Fruit fly (Drosophila melanogaster): ENCODE results near the gene CG42445.
A peak's percentile ranks its signal among the peaks of the same experiment; 100 is the strongest.

Gene CG42445

DNA sequence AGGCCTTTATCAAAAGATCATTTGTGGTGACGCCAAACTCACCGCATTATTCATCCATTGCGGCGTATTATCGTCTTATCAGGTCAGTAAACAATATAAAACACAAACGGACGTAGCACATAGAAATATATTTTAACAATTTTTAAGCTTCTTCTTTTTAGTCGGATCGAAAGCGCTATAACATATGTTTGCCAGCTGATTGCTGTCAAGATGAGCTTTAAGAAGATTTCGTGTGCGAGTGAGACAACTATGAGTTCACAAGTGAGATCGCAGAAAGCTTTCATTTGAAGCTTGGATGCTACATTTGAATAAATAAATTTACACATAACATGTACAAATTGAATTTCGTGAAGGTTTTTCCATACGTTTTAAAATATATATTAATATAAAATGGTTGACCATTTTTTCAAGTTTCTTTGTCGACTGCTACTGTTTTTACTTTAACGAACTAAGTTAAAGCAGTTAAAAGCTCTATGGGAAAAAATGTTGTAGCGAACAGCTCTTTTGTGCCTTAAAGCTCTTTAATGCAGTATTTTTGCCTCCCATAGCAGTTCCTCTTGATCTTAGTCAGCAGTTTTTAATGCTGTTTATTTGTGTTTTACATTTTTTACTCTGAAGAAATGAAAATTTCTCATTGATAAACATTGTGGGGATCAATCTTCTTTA, at the start of gene CG42445:
Gene CG42445 (minus strand): TSS at position 186 of the 666 bp plus-strand sequence.
- TF ChIP-seq fd59A (GFP tag; optimal IDR thresholded peaks at IDR 0.05) = no peak
- TF ChIP-seq svp (GFP tag) = peak; percentile 48
- peak; percentile 80 for TF ChIP-seq achi (GFP tag; optimal IDR thresholded peaks at IDR 0.05)
- no peak for TF ChIP-seq Ets96B (tag; optimal IDR thresholded peaks at IDR 0.05)
- TF ChIP-seq fd85E (GFP tag; optimal IDR thresholded peaks at IDR 0.05) = no peak
- no peak for TF ChIP-seq dac (GFP tag; optimal IDR thresholded peaks at IDR 0.05)
- TF ChIP-seq Hr38 (GFP tag; optimal IDR thresholded peaks at IDR 0.05) = no peak
- no peak for TF ChIP-seq CG8319 (GFP tag; optimal IDR thresholded peaks at IDR 0.05)
- peak; percentile 42 for TF ChIP-seq fkh (GFP tag; optimal IDR thresholded peaks at IDR 0.05)
- TF ChIP-seq CG34406 (GFP tag; optimal IDR thresholded peaks at IDR 0.05) = no peak
- no peak for TF ChIP-seq CG10669 (GFP tag; optimal IDR thresholded peaks at IDR 0.05)
- no peak for TF ChIP-seq Met (GFP tag; optimal IDR thresholded peaks at IDR 0.05)
- no peak for TF ChIP-seq CG4318 (GFP tag; optimal IDR thresholded peaks at IDR 0.05)
- no peak for TF ChIP-seq Hr4 (GFP tag; optimal IDR thresholded peaks at IDR 0.05)
- TF ChIP-seq CG7368 (GFP tag; optimal IDR thresholded peaks at IDR 0.05) = no peak
- TF ChIP-seq net (GFP tag; optimal IDR thresholded peaks at IDR 0.05) = no peak
- no peak for TF ChIP-seq salr (GFP tag; optimal IDR thresholded peaks at IDR 0.05)
- TF ChIP-seq ss (GFP tag; optimal IDR thresholded peaks at IDR 0.05) = no peak
- TF ChIP-seq dsx (GFP tag; optimal IDR thresholded peaks at IDR 0.05; ENCODE audit: poor library complexity, severe bottlenecking) = no peak
- TF ChIP-seq Sox15 (GFP tag; optimal IDR thresholded peaks at IDR 0.05) = no peak
- TF ChIP-seq CG9139 (GFP tag; optimal IDR thresholded peaks at IDR 0.05) = no peak
- no peak for TF ChIP-seq CG16779 (tag; optimal IDR thresholded peaks at IDR 0.05)

DNA sequence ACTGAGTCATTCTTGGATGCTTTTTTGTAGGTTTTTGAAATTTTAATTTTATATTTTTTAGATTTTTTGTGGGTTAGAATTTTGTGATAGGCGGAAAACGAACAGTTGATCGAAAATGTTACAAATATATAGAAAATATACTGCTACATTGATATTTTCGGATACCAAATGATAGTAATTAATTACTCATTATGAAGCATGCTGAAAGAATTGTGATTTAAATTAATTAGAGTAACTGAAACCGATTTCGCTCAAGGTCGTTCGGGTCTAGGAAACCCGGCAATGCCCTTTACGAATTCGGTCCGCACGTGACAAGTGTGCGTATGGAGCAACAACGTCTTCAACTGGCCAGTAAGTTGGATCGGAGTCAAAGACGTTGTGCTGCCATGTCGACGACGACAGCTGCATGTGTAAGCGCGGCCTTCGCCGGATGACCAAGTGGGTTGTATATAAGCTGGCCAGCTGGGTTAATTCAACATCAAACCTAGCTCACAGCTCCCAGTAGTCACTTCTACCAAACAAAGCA, 43.7 kb upstream of the CG42445 start, which contains the start of the genes CG7366 and CG13679:
Gene CG7366 (minus strand): TSS at position 101 of the 526 bp plus-strand sequence.
Gene CG13679 (plus strand): TSS at position 476 of the 526 bp plus-strand sequence.
- no peak for TF ChIP-seq acj6 (GFP tag; optimal IDR thresholded peaks at IDR 0.05)
- TF ChIP-seq Eip78C (GFP tag) = no peak
- no peak for TF ChIP-seq lz (GFP tag; optimal IDR thresholded peaks at IDR 0.05)
- no peak for TF ChIP-seq net (GFP tag; optimal IDR thresholded peaks at IDR 0.05)
- TF ChIP-seq Hr39 (GFP tag; optimal IDR thresholded peaks at IDR 0.05) = no peak
- no peak for TF ChIP-seq CG15336 (GFP tag; IDR thresholded peaks at IDR 0.05)
- no peak for TF ChIP-seq CG10631 (GFP tag; optimal IDR thresholded peaks at IDR 0.05)
- TF ChIP-seq Lpt (GFP tag; optimal IDR thresholded peaks at IDR 0.05) = no peak
- no peak for TF ChIP-seq CG6854 (GFP tag; optimal IDR thresholded peaks at IDR 0.05)
- TF ChIP-seq CG34406 (GFP tag; optimal IDR thresholded peaks at IDR 0.05) = no peak
- no peak for TF ChIP-seq achi (GFP tag; optimal IDR thresholded peaks at IDR 0.05)

- peak; percentile 76 for TF ChIP-seq Sox15 (GFP tag; optimal IDR thresholded peaks at IDR 0.05)
- peak; percentile 58 for TF ChIP-seq Blimp-1 (GFP tag; optimal IDR thresholded peaks at IDR 0.05)
- TF ChIP-seq CG34406 (GFP tag; optimal IDR thresholded peaks at IDR 0.05) = no peak
- peak; percentile 41 for TF ChIP-seq CG6792 (GFP tag; optimal IDR thresholded peaks at IDR 0.05)
- TF ChIP-seq CG11902 (GFP tag; optimal IDR thresholded peaks at IDR 0.05) = peak; percentile 60
- no peak for TF ChIP-seq fkh (GFP tag; optimal IDR thresholded peaks at IDR 0.05)
- TF ChIP-seq CG31627 (GFP tag; optimal IDR thresholded peaks at IDR 0.05) = peak; percentile 74
- peak; percentile 67 for TF ChIP-seq acj6 (GFP tag; optimal IDR thresholded peaks at IDR 0.05)
- peak; percentile 52 for TF ChIP-seq CG8632 (GFP tag; optimal IDR thresholded peaks at IDR 0.05)
- no peak for TF ChIP-seq dac (GFP tag; optimal IDR thresholded peaks at IDR 0.05)
- no peak for TF ChIP-seq net (GFP tag; optimal IDR thresholded peaks at IDR 0.05)
- no peak for TF ChIP-seq CG8119 (GFP tag; IDR thresholded peaks at IDR 0.05)
- TF ChIP-seq Met (GFP tag; optimal IDR thresholded peaks at IDR 0.05) = no peak
- TF ChIP-seq fd59A (GFP tag; optimal IDR thresholded peaks at IDR 0.05) = no peak
- TF ChIP-seq CG3032 (tag; optimal IDR thresholded peaks at IDR 0.05) = peak; percentile 69
- TF ChIP-seq CG32006 (GFP tag; optimal IDR thresholded peaks at IDR 0.05) = peak; percentile 28
- TF ChIP-seq CG6163 (GFP tag; IDR thresholded peaks at IDR 0.05) = peak; percentile 62; the same call in 1 of the 3 replicates
- TF ChIP-seq Sox14 (GFP tag; optimal IDR thresholded peaks at IDR 0.05) = peak; percentile 23
- TF ChIP-seq CG11294 (GFP tag; IDR thresholded peaks at IDR 0.05) = peak; percentile 11; the same call in 1 of the 2 replicates
- no peak for TF ChIP-seq CG16779 (tag; optimal IDR thresholded peaks at IDR 0.05)
- TF ChIP-seq achi (GFP tag; optimal IDR thresholded peaks at IDR 0.05) = peak; percentile 20
- peak; percentile 73 for TF ChIP-seq lz (GFP tag; optimal IDR thresholded peaks at IDR 0.05)
- TF ChIP-seq salr (GFP tag; optimal IDR thresholded peaks at IDR 0.05) = peak in 1 of 2 experiments; percentile 6
- TF ChIP-seq CG11762 (GFP tag; optimal IDR thresholded peaks at IDR 0.05; ENCODE audit: insufficient read depth) = peak; percentile 34
- no peak for TF ChIP-seq CG9139 (GFP tag; optimal IDR thresholded peaks at IDR 0.05)
- peak; percentile 69 for TF ChIP-seq cyc (GFP tag; optimal IDR thresholded peaks at IDR 0.05)
- peak; percentile 63 for TF ChIP-seq esn (GFP tag; optimal IDR thresholded peaks at IDR 0.05)
- no peak for TF ChIP-seq CG4318 (GFP tag; optimal IDR thresholded peaks at IDR 0.05)
- peak; percentile 65 for TF ChIP-seq Ets96B (tag; optimal IDR thresholded peaks at IDR 0.05)
Measured at dm6 chr3L:8197779-8198279, 39.1 kb upstream of the CG42445 start, which contains the start of the genes UbcE2M and Dhps. UbcE2M (minus strand) TSS chr3L:8197987. Dhps (plus strand) TSS chr3L:8198207.

Data from whole organism, prepupa.